Worm (Caenorhabditis elegans) whole organism, young adult: Measurements from ENCODE around the gene txt-4.

Experiments
- F39B2.1 ChIP-seq: fragments of 200-800 bp; sonication (Bioruptor generic); IDR thresholded peaks from 2 replicates; pipeline ENCODE4 v1.3.6; 2022; ENCODE audit warnings: missing genetic modification reagents, missing genetic modification characterization, missing compliant biosample characterization
- ceh-27 ChIP-seq: fragments of 200-800 bp; sonication (Bioruptor generic); optimal IDR thresholded peaks from 2 replicates; lab custom pipeline; 2018; ENCODE audit warnings: mild to moderate bottlenecking, missing genetic modification characterization, moderate library complexity, missing compliant biosample characterization
- snpc-3.4 ChIP-seq: sonication (generic microtip); optimal IDR thresholded peaks from 2 replicates; lab custom pipeline; 2017; ENCODE audit warnings: missing genetic modification characterization, mild to moderate bottlenecking, missing compliant biosample characterization, antibody characterized with exemption, moderate library complexity, missing genotype, missing genetic modification reagents
- snpc-4 ChIP-seq, 5 experiments: fragments of 150-350 bp in 1 of 5; sonication (generic microtip) in 4 of 5; optimal IDR thresholded peaks; 2 replicates each; lab custom pipeline; 2014 to 2018; ENCODE audit warnings: missing genetic modification characterization in 5 of 5, missing biosample characterization in 3 of 5, antibody characterized with exemption in 2 of 5, mild to moderate bottlenecking in 2 of 5, missing compliant biosample characterization in 2 of 5, missing genotype in 2 of 5, moderate library complexity in 2 of 5, missing genetic modification reagents in 1 of 5

ce11 chrIV:1484968-1485474 is 25.3 kb upstream of the txt-4 start, which contains the start of gene Y77E11A.16:
- TF ChIP-seq snpc-3.4 (tag; lab: Kevin White, UChicago) (no peak), snpc-4 (GFP tag; optimal IDR thresholded peaks at IDR 0.05; lab: Kevin White, UChicago) (no peak), snpc-4 (tag; optimal IDR thresholded peaks at IDR 0.05; lab: Kevin White, UChicago) (no peak), F39B2.1 (GFP tag; lab: Robert Waterston, UW) (no peak), ceh-27 (GFP tag; lab: Kevin White, UChicago) (no peak)
